Worm (Caenorhabditis elegans) whole organism, L2 larva: ENCODE measurements around the gene hlh-14.

ENCODE experiments used
- egl-27 ChIP-seq: sonication (generic microtip); optimal IDR thresholded peaks from 3 replicates; lab custom pipeline; 2017; ENCODE audit warnings: missing biosample characterization, missing genetic modification reagents, missing genetic modification characterization
- nhr-77 ChIP-seq: fragments of 150-350 bp; optimal IDR thresholded peaks from 2 replicates; lab custom pipeline; 2014; ENCODE audit warnings: missing biosample characterization, missing genetic modification characterization
- zag-1 ChIP-seq: fragments of 150-350 bp; optimal IDR thresholded peaks from 2 replicates; lab custom pipeline; 2014; ENCODE audit warnings: missing biosample characterization, missing genetic modification characterization

DNA sequence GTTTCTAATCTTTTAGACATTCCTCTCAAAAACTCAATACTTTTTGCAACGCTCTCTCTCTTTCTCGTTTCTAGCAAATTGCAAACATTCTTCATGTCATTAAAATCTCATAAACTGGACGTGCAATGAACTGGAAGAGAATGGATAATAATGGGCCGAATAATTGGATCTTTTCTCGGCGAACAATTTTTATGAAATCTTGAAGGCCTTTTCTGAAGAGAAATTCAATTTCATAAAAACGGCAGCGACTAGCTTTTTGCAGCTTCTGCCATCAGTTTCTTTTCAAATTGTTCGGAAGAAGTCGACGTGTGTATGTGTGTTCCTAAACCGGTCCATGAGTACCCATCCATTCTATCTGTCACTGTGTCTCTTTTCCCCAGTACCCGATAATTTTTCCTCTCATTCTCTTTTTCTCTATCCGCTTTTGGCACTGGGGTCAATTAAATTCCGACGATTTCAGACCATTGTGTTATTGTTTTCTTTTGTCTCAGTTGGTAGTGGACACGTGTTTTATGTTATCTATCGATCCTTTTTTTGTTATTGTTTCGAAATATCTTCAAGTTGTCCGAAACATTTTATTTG lies 36.0 kb downstream of the hlh-14 start:
- TF ChIP-seq zag-1 (tag; lab: Kevin White, UChicago) (no peak), egl-27 (tag; lab: Kevin White, UChicago) (no peak), nhr-77 (tag; lab: Kevin White, UChicago) (no peak)
